Fruit fly (Drosophila melanogaster) whole organism, prepupa: ENCODE measurements around the gene hb.
A peak's percentile ranks its signal among the peaks of the same experiment; 100 is the strongest.

Experiments
- Blimp-1 ChIP-seq: fragments of 200-800 bp; sonication (Bioruptor generic); optimal IDR thresholded peaks from 3 replicates; lab custom pipeline; 2017; ENCODE audit warnings: missing biosample characterization, missing genetic modification characterization, mild to moderate bottlenecking, moderate library complexity, missing genetic modification reagents
- CG10631 ChIP-seq: fragments of 200-800 bp; sonication (Bioruptor generic); optimal IDR thresholded peaks from 2 replicates; lab custom pipeline; 2016; ENCODE audit warnings: missing biosample characterization, missing genetic modification characterization
- CG10669 ChIP-seq: fragments of 200-800 bp; sonication (Bioruptor generic); optimal IDR thresholded peaks from 3 replicates; lab custom pipeline; 2018; ENCODE audit warnings: missing biosample characterization, mild to moderate bottlenecking, missing genetic modification characterization, moderate library complexity
- CG11294 ChIP-seq: fragments of 200-800 bp; sonication (Bioruptor generic); IDR thresholded peaks from 2 replicates; pipeline ENCODE4 v1.3.6; 2022; ENCODE audit warnings: missing biosample characterization, missing genetic modification characterization
- CG11762 ChIP-seq: fragments of 200-800 bp; sonication (Bioruptor generic); optimal IDR thresholded peaks from 3 replicates; lab custom pipeline; 2016; ENCODE audit warnings: missing biosample characterization, missing genetic modification characterization; ENCODE audit not compliant: insufficient read depth
- CG11902 ChIP-seq: fragments of 200-800 bp; sonication (Bioruptor generic); optimal IDR thresholded peaks from 3 replicates; lab custom pipeline; 2016; ENCODE audit warnings: missing biosample characterization, missing genetic modification characterization
- CG15336 ChIP-seq: fragments of 200-800 bp; sonication (Bioruptor generic); IDR thresholded peaks from 2 replicates; pipeline ENCODE4 v1.3.6; 2022; ENCODE audit warnings: missing biosample characterization, missing genetic modification characterization
- CG1621 ChIP-seq: fragments of 200-800 bp; sonication (Bioruptor generic); optimal IDR thresholded peaks from 3 replicates; lab custom pipeline; 2018; ENCODE audit warnings: missing biosample characterization, mild to moderate bottlenecking, missing genetic modification characterization
- CG16779 ChIP-seq: fragments of 200-800 bp; sonication (Bioruptor generic); optimal IDR thresholded peaks from 3 replicates; lab custom pipeline; 2017; ENCODE audit warnings: missing biosample characterization, mild to moderate bottlenecking, missing genetic modification characterization
- CG3032 ChIP-seq: fragments of 200-800 bp; optimal IDR thresholded peaks from 2 replicates; lab custom pipeline; 2019; ENCODE audit warnings: missing biosample characterization, mild to moderate bottlenecking, missing genetic modification characterization, moderate library complexity
- CG34406 ChIP-seq: fragments of 200-800 bp; sonication (Bioruptor generic); optimal IDR thresholded peaks from 3 replicates; lab custom pipeline; 2016; ENCODE audit warnings: missing biosample characterization, missing genetic modification characterization
- CG3919 ChIP-seq: fragments of 200-800 bp; sonication (Bioruptor generic); optimal IDR thresholded peaks from 3 replicates; lab custom pipeline; 2016; ENCODE audit warnings: missing biosample characterization, missing genetic modification characterization
- CG6163 ChIP-seq: fragments of 200-800 bp; sonication (Bioruptor generic); IDR thresholded peaks from 3 replicates; pipeline ENCODE4 v1.3.6; 2022; ENCODE audit warnings: missing biosample characterization, missing genetic modification characterization
- CG6276 ChIP-seq: fragments of 200-800 bp; sonication (Bioruptor generic); optimal IDR thresholded peaks from 2 replicates; lab custom pipeline; 2017; ENCODE audit warnings: missing biosample characterization, mild to moderate bottlenecking, missing genetic modification characterization
- CG6808 ChIP-seq: fragments of 200-800 bp; sonication (Bioruptor generic); optimal IDR thresholded peaks from 3 replicates; lab custom pipeline; 2017; ENCODE audit warnings: missing biosample characterization, missing genetic modification characterization, mild to moderate bottlenecking, moderate library complexity, missing genetic modification reagents
- CG6854 ChIP-seq: fragments of 200-800 bp; sonication (Bioruptor generic); optimal IDR thresholded peaks from 2 replicates; lab custom pipeline; 2017; ENCODE audit warnings: missing biosample characterization, mild to moderate bottlenecking, missing genetic modification characterization
- CG7368 ChIP-seq: fragments of 200-800 bp; sonication (Bioruptor generic); optimal IDR thresholded peaks from 3 replicates; lab custom pipeline; 2016; ENCODE audit warnings: missing biosample characterization, missing genetic modification characterization
- CG8119 ChIP-seq: fragments of 200-800 bp; sonication (Bioruptor generic); IDR thresholded peaks from 3 replicates; pipeline ENCODE4 v1.3.6; 2022; ENCODE audit warnings: missing biosample characterization, missing genetic modification characterization
- CG8632 ChIP-seq: fragments of 200-800 bp; sonication (Bioruptor generic); optimal IDR thresholded peaks from 3 replicates; lab custom pipeline; 2016; ENCODE audit warnings: missing biosample characterization, missing genetic modification characterization
- CG9139 ChIP-seq: fragments of 200-800 bp; sonication (Bioruptor generic); optimal IDR thresholded peaks from 3 replicates; lab custom pipeline; 2017; ENCODE audit warnings: missing biosample characterization, mild to moderate bottlenecking, missing genetic modification characterization
- Eip75B ChIP-seq: fragments of 200-800 bp; sonication (Bioruptor generic); optimal IDR thresholded peaks from 3 replicates; lab custom pipeline; 2016; ENCODE audit warnings: missing biosample characterization, missing genetic modification characterization
- Eip78C ChIP-seq: fragments of 200-800 bp; sonication (Bioruptor generic); peaks from one replicate; lab custom pipeline; 2016; ENCODE audit warnings: missing biosample characterization, missing genetic modification characterization
- Eip93F ChIP-seq: fragments of 200-800 bp; sonication (Bioruptor generic); optimal IDR thresholded peaks from 2 replicates; lab custom pipeline; 2016; ENCODE audit warnings: missing biosample characterization, mild to moderate bottlenecking, missing genetic modification characterization
- Ets21C ChIP-seq: fragments of 200-800 bp; sonication (Bioruptor generic); optimal IDR thresholded peaks from 3 replicates; lab custom pipeline; 2016; ENCODE audit warnings: missing biosample characterization, missing genetic modification characterization
- Ets96B ChIP-seq: fragments of 200-800 bp; optimal IDR thresholded peaks from 2 replicates; lab custom pipeline; 2019; ENCODE audit warnings: missing biosample characterization, mild to moderate bottlenecking, missing genetic modification characterization, moderate library complexity
- Gug ChIP-seq: fragments of 200-800 bp; sonication (Bioruptor generic); IDR thresholded peaks from 2 replicates; pipeline ENCODE4 v1.3.6; 2022; ENCODE audit warnings: missing biosample characterization, missing genetic modification characterization
- Hr38 ChIP-seq: sonication (Bioruptor generic); optimal IDR thresholded peaks from 2 replicates; lab custom pipeline; 2016; ENCODE audit warnings: missing biosample characterization, missing genetic modification characterization
- Hr39 ChIP-seq: fragments of 200-800 bp; sonication (Bioruptor generic); optimal IDR thresholded peaks from 2 replicates; lab custom pipeline; 2016; ENCODE audit warnings: missing biosample characterization, missing genetic modification characterization
- Hr4 ChIP-seq: fragments of 200-800 bp; sonication (Bioruptor generic); optimal IDR thresholded peaks from 3 replicates; lab custom pipeline; 2016; ENCODE audit warnings: missing biosample characterization, missing genetic modification characterization
- OdsH ChIP-seq: fragments of 200-800 bp; sonication (Bioruptor generic); optimal IDR thresholded peaks from 3 replicates; lab custom pipeline; 2016; ENCODE audit warnings: missing biosample characterization, missing genetic modification characterization
- Smox ChIP-seq: fragments of 200-800 bp; sonication (Bioruptor generic); optimal IDR thresholded peaks from 3 replicates; lab custom pipeline; 2016; ENCODE audit warnings: missing biosample characterization, missing genetic modification characterization
- Sox102F ChIP-seq: fragments of 200-800 bp; sonication (Bioruptor generic); optimal IDR thresholded peaks from 2 replicates; lab custom pipeline; 2016; ENCODE audit warnings: missing biosample characterization, mild to moderate bottlenecking, missing genetic modification characterization
- Sox14 ChIP-seq: fragments of 200-800 bp; sonication (Bioruptor generic); optimal IDR thresholded peaks from 3 replicates; lab custom pipeline; 2016; ENCODE audit warnings: missing biosample characterization, missing genetic modification characterization
- Sox15 ChIP-seq: fragments of 200-800 bp; sonication (Bioruptor generic); optimal IDR thresholded peaks from 3 replicates; lab custom pipeline; 2016; ENCODE audit warnings: missing biosample characterization, missing genetic modification characterization
- achi ChIP-seq: fragments of 200-800 bp; sonication (Bioruptor generic); optimal IDR thresholded peaks from 3 replicates; lab custom pipeline; 2016; ENCODE audit warnings: missing biosample characterization, missing genetic modification characterization
- acj6 ChIP-seq: fragments of 200-800 bp; sonication (Bioruptor generic); optimal IDR thresholded peaks from 3 replicates; lab custom pipeline; 2016; ENCODE audit warnings: missing biosample characterization, missing genetic modification characterization
- dac ChIP-seq: fragments of 200-800 bp; sonication (Bioruptor generic); optimal IDR thresholded peaks from 2 replicates; lab custom pipeline; 2017; ENCODE audit warnings: missing biosample characterization, mild to moderate bottlenecking, missing genetic modification characterization
- dsx ChIP-seq: fragments of 200-800 bp; optimal IDR thresholded peaks from 3 replicates; lab custom pipeline; 2019; ENCODE audit warnings: missing biosample characterization, mild to moderate bottlenecking, missing genetic modification characterization, moderate library complexity; ENCODE audit not compliant: poor library complexity, severe bottlenecking
- eg ChIP-seq: fragments of 200-800 bp; sonication (Bioruptor generic); IDR thresholded peaks from 3 replicates; pipeline ENCODE4 v1.3.6; 2022; ENCODE audit warnings: missing biosample characterization, missing genetic modification characterization
- fd85E ChIP-seq: fragments of 200-800 bp; sonication (Bioruptor generic); optimal IDR thresholded peaks from 3 replicates; lab custom pipeline; 2016; ENCODE audit warnings: missing biosample characterization, missing genetic modification characterization
- fkh ChIP-seq: fragments of 200-800 bp; sonication (Bioruptor generic); optimal IDR thresholded peaks from 3 replicates; lab custom pipeline; 2017; ENCODE audit warnings: missing biosample characterization, mild to moderate bottlenecking, missing genetic modification characterization, moderate library complexity
- lz ChIP-seq: fragments of 200-800 bp; sonication (Bioruptor generic); optimal IDR thresholded peaks from 3 replicates; lab custom pipeline; 2016; ENCODE audit warnings: missing biosample characterization, missing genetic modification characterization
- net ChIP-seq: fragments of 200-800 bp; sonication (Bioruptor generic); optimal IDR thresholded peaks from 3 replicates; lab custom pipeline; 2016; ENCODE audit warnings: missing biosample characterization, missing genetic modification characterization
- salr ChIP-seq, 2 experiments: fragments of 200-800 bp; sonication (Bioruptor generic); optimal IDR thresholded peaks; 3 replicates each; lab custom pipeline; 2016 to 2018; ENCODE audit warnings: missing biosample characterization in 2 of 2, missing genetic modification characterization in 2 of 2, mild to moderate bottlenecking in 1 of 2
- spab ChIP-seq: fragments of 200-800 bp; sonication (Bioruptor generic); optimal IDR thresholded peaks from 2 replicates; lab custom pipeline; 2017; ENCODE audit warnings: missing biosample characterization, mild to moderate bottlenecking, missing genetic modification characterization, missing genetic modification reagents
- ss ChIP-seq, 2 experiments: fragments of 200-800 bp; sonication (Bioruptor generic); optimal IDR thresholded peaks; 2 replicates in 1 of 2; 3 replicates in 1 of 2; lab custom pipeline; 2017 to 2018; ENCODE audit warnings: mild to moderate bottlenecking in 2 of 2, missing biosample characterization in 2 of 2, missing genetic modification characterization in 2 of 2, moderate library complexity in 1 of 2
- svp ChIP-seq: fragments of 200-800 bp; sonication (Bioruptor generic); peaks from one replicate; lab custom pipeline; 2016; ENCODE audit warnings: missing biosample characterization, missing genetic modification characterization
- topi ChIP-seq: fragments of 200-800 bp; sonication (Bioruptor generic); optimal IDR thresholded peaks from 3 replicates; lab custom pipeline; 2016; ENCODE audit warnings: missing biosample characterization, missing genetic modification characterization

hb gene

DNA sequence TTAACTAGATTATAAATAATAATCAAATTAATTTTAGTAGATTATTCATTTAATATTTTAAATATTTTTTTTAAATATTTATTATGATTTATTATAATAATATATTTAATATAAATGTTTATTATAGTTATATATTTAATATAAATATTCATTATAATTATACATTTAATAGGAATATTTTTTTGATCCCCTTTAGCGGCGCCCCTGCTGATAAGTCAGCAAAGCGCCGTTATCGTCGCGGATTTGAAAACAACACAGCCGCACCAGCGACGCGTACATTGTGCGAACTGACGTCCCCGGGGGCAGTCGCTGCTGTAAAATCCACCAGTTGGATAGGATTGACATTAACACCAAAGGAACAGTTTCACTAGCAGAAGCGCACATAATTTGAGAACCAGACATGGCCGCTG, 15.1 kb upstream of the hb start, which contains the start of gene CG8112 (continued):
- no peak for TF ChIP-seq Ets21C (GFP tag; lab: Kevin White, UChicago)
- TF ChIP-seq Ets96B (tag; lab: Kevin White, UChicago) = no peak
- TF ChIP-seq Eip78C = peak; percentile 63
- no peak for TF ChIP-seq Hr39 (GFP tag; lab: Kevin White, UChicago)
- TF ChIP-seq CG6163 (GFP tag; lab: Robert Waterston, UW) = peak; percentile 64
- peak; percentile 1 for TF ChIP-seq CG6276 (GFP tag; lab: Kevin White, UChicago)
- peak; percentile 46 for TF ChIP-seq achi
- TF ChIP-seq topi (GFP tag; lab: Kevin White, UChicago) = peak; percentile 2
- TF ChIP-seq CG11294 (GFP tag; lab: Robert Waterston, UW) = no peak
- no peak for TF ChIP-seq CG9139 (GFP tag; lab: Kevin White, UChicago)
- TF ChIP-seq Blimp-1 (GFP tag; lab: Kevin White, UChicago) = peak; percentile 23
- no peak for TF ChIP-seq net (GFP tag; lab: Kevin White, UChicago)
- TF ChIP-seq CG15336 = no peak
- peak; percentile 34 for TF ChIP-seq CG3919 (GFP tag; lab: Kevin White, UChicago)
- TF ChIP-seq Sox102F (GFP tag; lab: Kevin White, UChicago) = no peak
- no peak for TF ChIP-seq dac
- peak; percentile 21 for TF ChIP-seq dsx (GFP tag; lab: Kevin White, UChicago)
- peak; percentile 47 for TF ChIP-seq CG34406 (GFP tag; lab: Kevin White, UChicago)
- no peak for TF ChIP-seq Gug
- TF ChIP-seq CG7368 = no peak
- no peak for TF ChIP-seq Sox15 (GFP tag; lab: Kevin White, UChicago)
- TF ChIP-seq CG1621 = no peak
- no peak for TF ChIP-seq CG16779 (tag; lab: Kevin White, UChicago)
- TF ChIP-seq Sox14 (GFP tag; lab: Kevin White, UChicago) = no peak
- no peak for TF ChIP-seq CG6808
- peak; percentile 19 for TF ChIP-seq CG10631 (GFP tag; lab: Kevin White, UChicago)
- TF ChIP-seq eg (GFP tag; lab: Robert Waterston, UW) = peak; percentile 41; the same call in 2 of the 3 replicates
- no peak for TF ChIP-seq Hr38 (GFP tag; lab: Kevin White, UChicago)
- TF ChIP-seq lz (GFP tag; lab: Kevin White, UChicago) = no peak
- TF ChIP-seq CG3032 = peak; percentile 28
- peak; percentile 9 for TF ChIP-seq fkh (GFP tag; lab: Kevin White, UChicago)
- TF ChIP-seq OdsH (GFP tag; lab: Kevin White, UChicago) = peak; percentile 14
- TF ChIP-seq Hr4 (GFP tag; lab: Kevin White, UChicago) = no peak
- TF ChIP-seq CG8632 (GFP tag; lab: Kevin White, UChicago) = peak; percentile 59
- TF ChIP-seq CG6854 (GFP tag; lab: Kevin White, UChicago) = no peak
- peak in 1 of 2 experiments; percentile 16 for TF ChIP-seq ss (GFP tag; optimal IDR thresholded peaks at IDR 0.05; lab: Kevin White, UChicago)
- TF ChIP-seq CG8119 (GFP tag; lab: Robert Waterston, UW) = no peak
- TF ChIP-seq, all 60 proteins: peak for 22

- TF ChIP-seq achi (no peak), salr (GFP tag; optimal IDR thresholded peaks at IDR 0.05; lab: Kevin White, UChicago) (no peak), topi (GFP tag; lab: Kevin White, UChicago) (no peak), Smox (no peak), Eip93F (peak; percentile 2), fd85E (GFP tag; lab: Kevin White, UChicago) (no peak), CG15336 (peak; percentile 19; the same call in 1 of the 2 replicates), acj6 (no peak), Hr38 (GFP tag; lab: Kevin White, UChicago) (no peak), Eip75B (GFP tag; lab: Kevin White, UChicago) (peak; percentile 34), CG1621 (no peak), CG3919 (GFP tag; lab: Kevin White, UChicago) (peak; percentile 6), CG16779 (tag; lab: Kevin White, UChicago) (peak; percentile 15), CG8119 (GFP tag; lab: Robert Waterston, UW) (peak; percentile 24; the same call in 2 of the 3 replicates), svp (GFP tag; lab: Kevin White, UChicago) (peak; percentile 92), CG10669 (GFP tag; lab: Kevin White, UChicago) (no peak), CG11762 (GFP tag; lab: Kevin White, UChicago) (no peak), spab (GFP tag; lab: Kevin White, UChicago) (no peak), net (GFP tag; lab: Kevin White, UChicago) (peak; percentile 8), Sox15 (GFP tag; lab: Kevin White, UChicago) (no peak), Eip78C (peak; percentile 42), lz (GFP tag; lab: Kevin White, UChicago) (no peak), Ets96B (tag; lab: Kevin White, UChicago) (no peak), CG6276 (GFP tag; lab: Kevin White, UChicago) (peak; percentile 7), CG11902 (no peak), CG10631 (GFP tag; lab: Kevin White, UChicago) (no peak)
Observed at dm6 chr3R:8711890-8712449, 14.3 kb upstream of the hb start.
